Fruit fly (Drosophila melanogaster) whole organism, adult: ENCODE measurements around the gene CG31457.

ENCODE experiments used
- CG5204 ChIP-seq: fragments of 200-800 bp; sonication (Bioruptor generic); optimal IDR thresholded peaks from 2 replicates; lab custom pipeline; 2016; ENCODE audit warnings: missing biosample characterization, missing genetic modification characterization
- Clk ChIP-seq: fragments of 200-800 bp; sonication (Bioruptor generic); optimal IDR thresholded peaks from 2 replicates; lab custom pipeline; 2017; ENCODE audit warnings: missing biosample characterization, missing genetic modification characterization
- Hr96 ChIP-seq: fragments of 200-800 bp; sonication (Bioruptor generic); optimal IDR thresholded peaks from 2 replicates; lab custom pipeline; 2016; ENCODE audit warnings: missing biosample characterization, missing genetic modification characterization
- cnc ChIP-seq, 2 experiments: fragments of >200 bp; optimal IDR thresholded peaks; 2 replicates each; lab custom pipeline; 2017
- kay ChIP-seq: fragments of 200-800 bp; sonication (Bioruptor generic); peaks from one replicate; lab custom pipeline; 2016; ENCODE audit warnings: missing biosample characterization, missing genetic modification characterization, borderline replicate concordance
- tj ChIP-seq: fragments of 200-800 bp; sonication (Bioruptor generic); optimal IDR thresholded peaks from 3 replicates; lab custom pipeline; 2017; ENCODE audit warnings: missing biosample characterization, mild to moderate bottlenecking, missing genetic modification characterization, moderate library complexity

DNA sequence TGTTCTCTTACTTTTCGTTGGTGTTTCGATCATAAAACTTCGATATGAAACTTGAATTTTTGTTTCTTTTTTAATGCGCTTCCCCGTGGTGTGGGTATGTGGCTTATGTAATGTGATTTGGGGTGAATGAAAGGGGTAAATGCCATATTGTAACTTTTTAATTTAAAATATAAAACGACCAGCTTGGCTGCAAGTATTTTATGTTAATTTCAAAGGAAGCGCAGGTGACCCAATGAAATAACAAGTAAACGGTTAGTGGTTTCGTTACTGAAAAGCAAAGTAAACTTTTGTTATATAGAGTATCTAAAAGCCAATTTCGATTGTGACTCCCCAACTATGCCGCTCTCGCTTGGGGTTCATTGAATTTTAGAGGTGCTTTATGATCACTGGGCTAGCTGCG is 16.9 kb upstream of the CG31457 start:
- TF ChIP-seq cnc (optimal IDR thresholded peaks at IDR 0.05; lab: Kevin White, UChicago): no peak
- TF ChIP-seq CG5204 (GFP tag; lab: Kevin White, UChicago): no peak
- no peak for TF ChIP-seq Hr96 (GFP tag; lab: Kevin White, UChicago)
- TF ChIP-seq tj (GFP tag; lab: Kevin White, UChicago): no peak
- TF ChIP-seq kay (GFP tag; lab: Kevin White, UChicago): no peak
- no peak for TF ChIP-seq Clk (GFP tag; lab: Kevin White, UChicago)
